Fruit fly (Drosophila melanogaster): ENCODE measurements around the gene Muc30E.
A peak's percentile ranks its signal among the peaks of the same experiment; 100 is the strongest.

The Muc30E gene

dm6 chr2L:9918020-9918959 lies 15.4 kb upstream of the Muc30E start, which contains the start of the genes CG5885 and CG4598 (continued):
- peak; percentile 46 for TF ChIP-seq Gug (GFP tag; IDR thresholded peaks at IDR 0.05)
- TF ChIP-seq CG8319 (GFP tag; optimal IDR thresholded peaks at IDR 0.05), result peak; percentile 48
- TF ChIP-seq Hr38 (GFP tag; optimal IDR thresholded peaks at IDR 0.05), result peak; percentile 7
- TF ChIP-seq Hr4 (GFP tag; optimal IDR thresholded peaks at IDR 0.05), result peak; percentile 89
- peak; percentile 78 for TF ChIP-seq pdm3 (GFP tag; optimal IDR thresholded peaks at IDR 0.05)
- peak; percentile 80 for TF ChIP-seq Met (GFP tag; optimal IDR thresholded peaks at IDR 0.05)
- peak; percentile 73 for TF ChIP-seq CG8119 (GFP tag; IDR thresholded peaks at IDR 0.05)
- TF ChIP-seq CG3032 (tag; optimal IDR thresholded peaks at IDR 0.05), result peak; percentile 63
- peak; percentile 8 for TF ChIP-seq CG4318 (GFP tag; optimal IDR thresholded peaks at IDR 0.05)
- peak; percentile 73 for TF ChIP-seq CG6792 (GFP tag; optimal IDR thresholded peaks at IDR 0.05)
- TF ChIP-seq OdsH (GFP tag; optimal IDR thresholded peaks at IDR 0.05), result peak; percentile 79

dm6 chr2L:9915011-9915850 lies 12.3 kb upstream of the Muc30E start, which contains the start of gene yip2:
TSS of gene yip2 (plus strand) at chr2L:9915253.
- TF ChIP-seq CG16779 (tag; optimal IDR thresholded peaks at IDR 0.05), result peak; percentile 99
- peak; percentile 88 for TF ChIP-seq Sox102F (GFP tag; optimal IDR thresholded peaks at IDR 0.05)
- peak; percentile 92 for TF ChIP-seq CG8319 (GFP tag; optimal IDR thresholded peaks at IDR 0.05)
- peak; percentile 58 for TF ChIP-seq CG10631 (GFP tag; optimal IDR thresholded peaks at IDR 0.05)
- TF ChIP-seq Blimp-1 (GFP tag; optimal IDR thresholded peaks at IDR 0.05), result peak; percentile 96
- no peak for TF ChIP-seq CG11902 (GFP tag; optimal IDR thresholded peaks at IDR 0.05)
- TF ChIP-seq CG3032 (tag; optimal IDR thresholded peaks at IDR 0.05), result peak; percentile 85
- peak; percentile 57 for TF ChIP-seq cyc (GFP tag; optimal IDR thresholded peaks at IDR 0.05)
- peak; percentile 91 for TF ChIP-seq eg (GFP tag; IDR thresholded peaks at IDR 0.05)
- peak; percentile 98 for TF ChIP-seq net (GFP tag; optimal IDR thresholded peaks at IDR 0.05)
- TF ChIP-seq salr (GFP tag; optimal IDR thresholded peaks at IDR 0.05), result peak; percentile 91 to 93
- TF ChIP-seq CG8119 (GFP tag; IDR thresholded peaks at IDR 0.05), result peak; percentile 97
- TF ChIP-seq achi (GFP tag; optimal IDR thresholded peaks at IDR 0.05), result peak; percentile 77
- TF ChIP-seq Eip93F (GFP tag; optimal IDR thresholded peaks at IDR 0.05), result peak; percentile 91
- TF ChIP-seq CG11294 (GFP tag; IDR thresholded peaks at IDR 0.05), result peak; percentile 10; the same call in 1 of the 2 replicates
- no peak for TF ChIP-seq CG4318 (GFP tag; optimal IDR thresholded peaks at IDR 0.05)
- peak; percentile 94 for TF ChIP-seq CG15336 (GFP tag; IDR thresholded peaks at IDR 0.05)
- peak; percentile 99 for TF ChIP-seq svp (GFP tag)
- peak; percentile 100 for TF ChIP-seq CG6854 (GFP tag; optimal IDR thresholded peaks at IDR 0.05)
- peak; percentile 84 for TF ChIP-seq esn (GFP tag; optimal IDR thresholded peaks at IDR 0.05)
- TF ChIP-seq Hr4 (GFP tag; optimal IDR thresholded peaks at IDR 0.05), result peak; percentile 84
- TF ChIP-seq dsx (GFP tag; optimal IDR thresholded peaks at IDR 0.05; ENCODE audit: poor library complexity, severe bottlenecking), result peak; percentile 92
- peak; percentile 39 for TF ChIP-seq fd59A (GFP tag; optimal IDR thresholded peaks at IDR 0.05)
- TF ChIP-seq CG6808 (GFP tag; optimal IDR thresholded peaks at IDR 0.05), result peak; percentile 99
- peak; percentile 59 for TF ChIP-seq CG34406 (GFP tag; optimal IDR thresholded peaks at IDR 0.05)
- TF ChIP-seq CG11762 (GFP tag; optimal IDR thresholded peaks at IDR 0.05; ENCODE audit: insufficient read depth), result peak; percentile 93
- peak; percentile 92 for TF ChIP-seq CG3919 (GFP tag; optimal IDR thresholded peaks at IDR 0.05)
- peak; percentile 82 for TF ChIP-seq Eip75B (GFP tag; optimal IDR thresholded peaks at IDR 0.05)
- peak; percentile 73 for TF ChIP-seq Gug (GFP tag; IDR thresholded peaks at IDR 0.05)
- peak; percentile 76 for TF ChIP-seq CG6163 (GFP tag; IDR thresholded peaks at IDR 0.05)
- peak; percentile 67 for TF ChIP-seq Hr38 (GFP tag; optimal IDR thresholded peaks at IDR 0.05)
- TF ChIP-seq Sox14 (GFP tag; optimal IDR thresholded peaks at IDR 0.05), result peak; percentile 93
- peak; percentile 54 for TF ChIP-seq acj6 (GFP tag; optimal IDR thresholded peaks at IDR 0.05)
- TF ChIP-seq Met (GFP tag; optimal IDR thresholded peaks at IDR 0.05), result peak; percentile 87
- TF ChIP-seq ss (GFP tag; optimal IDR thresholded peaks at IDR 0.05), result peak; percentile 100
- peak; percentile 61 for TF ChIP-seq CG6792 (GFP tag; optimal IDR thresholded peaks at IDR 0.05)
- peak; percentile 43 for TF ChIP-seq Hr39 (GFP tag; optimal IDR thresholded peaks at IDR 0.05)
- TF ChIP-seq OdsH (GFP tag; optimal IDR thresholded peaks at IDR 0.05), result peak; percentile 65
- peak; percentile 66 for TF ChIP-seq lz (GFP tag; optimal IDR thresholded peaks at IDR 0.05)
- TF ChIP-seq dac (GFP tag; optimal IDR thresholded peaks at IDR 0.05), result peak; percentile 75
- TF ChIP-seq CG6276 (GFP tag; optimal IDR thresholded peaks at IDR 0.05), result peak; percentile 100
- peak; percentile 98 for TF ChIP-seq CG10669 (GFP tag; optimal IDR thresholded peaks at IDR 0.05)
